Worm (Caenorhabditis elegans): ENCODE data around the gene Y47D3A.1.

Gene Y47D3A.1

ce11 chrIII:11115956-11116355 is 25.7 kb downstream of the Y47D3A.1 start:
- TF ChIP-seq pha-4 (tag; optimal IDR thresholded peaks at IDR 0.05) (no peak), zip-8 (tag; optimal IDR thresholded peaks at IDR 0.05) (no peak), hlh-1 (tag; optimal IDR thresholded peaks at IDR 0.05) (no peak), lin-13 (tag; optimal IDR thresholded peaks at IDR 0.05) (no peak), mep-1 (tag; optimal IDR thresholded peaks at IDR 0.05) (no peak), nhr-237 (tag; optimal IDR thresholded peaks at IDR 0.05) (no peak), ztf-11 (tag; optimal IDR thresholded peaks at IDR 0.05) (no peak), flh-1 (GFP tag; optimal IDR thresholded peaks at IDR 0.05) (no peak), drap-1 (GFP tag; optimal IDR thresholded peaks at IDR 0.05) (no peak), ceh-43 (GFP tag; optimal IDR thresholded peaks at IDR 0.05) (no peak), bed-3 (GFP tag; optimal IDR thresholded peaks at IDR 0.05) (no peak), mab-5 (tag; optimal IDR thresholded peaks at IDR 0.05) (no peak)

ce11 chrIII:11113845-11114244 is 27.8 kb downstream of the Y47D3A.1 start:
- TF ChIP-seq mls-2 (tag; optimal IDR thresholded peaks at IDR 0.05) (no peak), drap-1 (GFP tag; optimal IDR thresholded peaks at IDR 0.05) (no peak)

- TF ChIP-seq hlh-1 (tag; optimal IDR thresholded peaks at IDR 0.05) (no peak), lin-13 (tag; optimal IDR thresholded peaks at IDR 0.05) (no peak), flh-1 (GFP tag; optimal IDR thresholded peaks at IDR 0.05) (no peak), ham-2 (GFP tag; optimal IDR thresholded peaks at IDR 0.05) (no peak), lsy-2 (tag; optimal IDR thresholded peaks at IDR 0.05) (no peak), cnd-1 (tag; optimal IDR thresholded peaks at IDR 0.05) (peak; percentile 6), pha-4 (tag; optimal IDR thresholded peaks at IDR 0.05) (no peak), M03D4.4 (tag; optimal IDR thresholded peaks at IDR 0.05) (no peak)
Observed at ce11 chrIII:11112718-11113117, 28.9 kb downstream of the Y47D3A.1 start.

- TF ChIP-seq mep-1 (tag; optimal IDR thresholded peaks at IDR 0.05) (peak; percentile 51), mab-5 (tag; optimal IDR thresholded peaks at IDR 0.05) (no peak), elt-3 (tag; optimal IDR thresholded peaks at IDR 0.05) (no peak), tbx-8 (GFP tag; optimal IDR thresholded peaks at IDR 0.05) (no peak), snpc-4 (tag; optimal IDR thresholded peaks at IDR 0.05) (no peak), bed-3 (GFP tag; optimal IDR thresholded peaks at IDR 0.05) (no peak), M03D4.4 (tag; optimal IDR thresholded peaks at IDR 0.05) (peak; percentile 14), nhr-12 (tag; optimal IDR thresholded peaks at IDR 0.05) (no peak), lsy-2 (tag; optimal IDR thresholded peaks at IDR 0.05) (peak; percentile 33), ham-2 (GFP tag; optimal IDR thresholded peaks at IDR 0.05) (no peak), drap-1 (GFP tag; optimal IDR thresholded peaks at IDR 0.05) (peak; percentile 4), ceh-43 (GFP tag; optimal IDR thresholded peaks at IDR 0.05) (no peak), flh-1 (GFP tag; optimal IDR thresholded peaks at IDR 0.05) (no peak), mls-2 (tag; optimal IDR thresholded peaks at IDR 0.05) (peak; percentile 53), blmp-1 (tag; optimal IDR thresholded peaks at IDR 0.05) (no peak), cnd-1 (tag; optimal IDR thresholded peaks at IDR 0.05) (no peak), elt-1 (tag; optimal IDR thresholded peaks at IDR 0.05; ENCODE audit: borderline replicate concordance, insufficient read depth) (no peak), ces-1 (GFP tag; optimal IDR thresholded peaks at IDR 0.05) (peak; percentile 40), zip-8 (tag; optimal IDR thresholded peaks at IDR 0.05) (no peak), ceh-83 (GFP tag; optimal IDR thresholded peaks at IDR 0.05) (no peak), pha-4 (tag; optimal IDR thresholded peaks at IDR 0.05) (peak; percentile 14), sptf-1 (tag; optimal IDR thresholded peaks at IDR 0.05) (peak; percentile 74), sem-2 (GFP tag; optimal IDR thresholded peaks at IDR 0.05) (no peak), unc-62 (GFP tag; optimal IDR thresholded peaks at IDR 0.05) (no peak), hlh-1 (tag; optimal IDR thresholded peaks at IDR 0.05) (no peak), unc-120 (tag; optimal IDR thresholded peaks at IDR 0.05; ENCODE audit: poor library complexity, severe bottlenecking) (no peak), ceh-39 (tag; optimal IDR thresholded peaks at IDR 0.05) (no peak), unc-39 (tag; optimal IDR thresholded peaks at IDR 0.05) (no peak), lin-13 (tag; optimal IDR thresholded peaks at IDR 0.05) (no peak), nhr-237 (tag; optimal IDR thresholded peaks at IDR 0.05) (no peak), lin-32 (GFP tag; optimal IDR thresholded peaks at IDR 0.05) (no peak), nhr-28 (tag; optimal IDR thresholded peaks at IDR 0.05) (no peak), nhr-2 (tag; optimal IDR thresholded peaks at IDR 0.05) (no peak), ztf-11 (tag; optimal IDR thresholded peaks at IDR 0.05) (no peak), nhr-76 (tag; optimal IDR thresholded peaks at IDR 0.05) (no peak)
Observed at ce11 chrIII:11110756-11111155, 30.9 kb downstream of the Y47D3A.1 start.
